Fruit fly (Drosophila melanogaster): Measurements from ENCODE around the gene Octbeta2R.

Gene Octbeta2R

dm6 chr3R:12644621-12645310, 49.2 kb upstream of the Octbeta2R start (continued):
- TF ChIP-seq Blimp-1 (GFP tag; optimal IDR thresholded peaks at IDR 0.05) (no peak), CG16779 (tag; optimal IDR thresholded peaks at IDR 0.05) (no peak), CG11902 (GFP tag; optimal IDR thresholded peaks at IDR 0.05) (no peak), CG34406 (GFP tag; optimal IDR thresholded peaks at IDR 0.05) (peak; percentile 11), vri (GFP tag; optimal IDR thresholded peaks at IDR 0.05) (peak; percentile 40), fkh (GFP tag; optimal IDR thresholded peaks at IDR 0.05) (peak; percentile 46), CG9139 (GFP tag; optimal IDR thresholded peaks at IDR 0.05) (no peak), CG10669 (GFP tag; optimal IDR thresholded peaks at IDR 0.05) (no peak), Hr39 (GFP tag; optimal IDR thresholded peaks at IDR 0.05) (peak; percentile 17), svp (GFP tag) (peak; percentile 66), Ets21C (GFP tag; optimal IDR thresholded peaks at IDR 0.05) (no peak), Eip75B (GFP tag; optimal IDR thresholded peaks at IDR 0.05) (no peak), CG1621 (tag; optimal IDR thresholded peaks at IDR 0.05) (no peak), CG11762 (GFP tag; optimal IDR thresholded peaks at IDR 0.05; ENCODE audit: insufficient read depth) (no peak), Sox15 (GFP tag; optimal IDR thresholded peaks at IDR 0.05) (peak; percentile 9), Smox (GFP tag; optimal IDR thresholded peaks at IDR 0.05) (no peak), OdsH (GFP tag; optimal IDR thresholded peaks at IDR 0.05) (no peak)

dm6 chr3R:12642051-12642532, 46.6 kb upstream of the Octbeta2R start, which contains the start of gene CG6753:
Gene CG6753 (minus strand): TSS chr3R:12642482.
- TF ChIP-seq Sox15 (GFP tag; optimal IDR thresholded peaks at IDR 0.05) = no peak
- peak; percentile 90 for TF ChIP-seq Blimp-1 (GFP tag; optimal IDR thresholded peaks at IDR 0.05)

- TF ChIP-seq ss (GFP tag; optimal IDR thresholded peaks at IDR 0.05) = no peak
- TF ChIP-seq fd85E (GFP tag; optimal IDR thresholded peaks at IDR 0.05) = no peak
- no peak for TF ChIP-seq CG1621 (tag; optimal IDR thresholded peaks at IDR 0.05)
- no peak for TF ChIP-seq CG34406 (GFP tag; optimal IDR thresholded peaks at IDR 0.05)
- TF ChIP-seq pdm3 (GFP tag; optimal IDR thresholded peaks at IDR 0.05) = no peak
- no peak for TF ChIP-seq fd59A (GFP tag; optimal IDR thresholded peaks at IDR 0.05)
- TF ChIP-seq CG15336 (GFP tag; IDR thresholded peaks at IDR 0.05) = no peak
- TF ChIP-seq lz (GFP tag; optimal IDR thresholded peaks at IDR 0.05) = no peak
- TF ChIP-seq Sox102F (GFP tag; optimal IDR thresholded peaks at IDR 0.05) = no peak
- no peak for TF ChIP-seq CG6808 (GFP tag; optimal IDR thresholded peaks at IDR 0.05)
- no peak for TF ChIP-seq Lpt (GFP tag; optimal IDR thresholded peaks at IDR 0.05)
- TF ChIP-seq CG10631 (GFP tag; optimal IDR thresholded peaks at IDR 0.05) = no peak
- TF ChIP-seq CG11902 (GFP tag; optimal IDR thresholded peaks at IDR 0.05) = no peak
- TF ChIP-seq CG11294 (GFP tag; IDR thresholded peaks at IDR 0.05) = no peak
- TF ChIP-seq CG9139 (GFP tag; optimal IDR thresholded peaks at IDR 0.05) = no peak
Observed at dm6 chr3R:12641620-12642019, 46.1 kb upstream of the Octbeta2R start.

dm6 chr3R:12637961-12638531, 42.5 kb upstream of the Octbeta2R start, which contains the start of gene CG11608:
Gene CG11608 (plus strand): TSS chr3R:12638481.
- TF ChIP-seq fd59A (GFP tag; optimal IDR thresholded peaks at IDR 0.05) = no peak
- peak; percentile 61 for TF ChIP-seq CG8319 (GFP tag; optimal IDR thresholded peaks at IDR 0.05)
- no peak for TF ChIP-seq topi (GFP tag; optimal IDR thresholded peaks at IDR 0.05)
- no peak for TF ChIP-seq CG8632 (GFP tag; optimal IDR thresholded peaks at IDR 0.05)
- no peak for TF ChIP-seq pdm3 (GFP tag; optimal IDR thresholded peaks at IDR 0.05)

- TF ChIP-seq dac (GFP tag; optimal IDR thresholded peaks at IDR 0.05) (no peak), Sox102F (GFP tag; optimal IDR thresholded peaks at IDR 0.05) (no peak)
Observed at dm6 chr3R:12636240-12636639, 40.7 kb upstream of the Octbeta2R start, which contains the start of gene CG11600. Gene CG11600 (plus strand): TSS chr3R:12636540.
